Fruit fly (Drosophila melanogaster): ENCODE data around the gene Mco3.
A peak's percentile ranks its signal among the peaks of the same experiment; 100 is the strongest.

Mco3 gene

dm6 chr3R:25884301-25884700, 13.0 kb upstream of the Mco3 start (continued):
- no peak for TF ChIP-seq prd (optimal IDR thresholded peaks at IDR 0.05)
- no peak for TF ChIP-seq prd (GFP tag; IDR thresholded peaks at IDR 0.05)
- no peak for TF ChIP-seq nerfin-2 (GFP tag; IDR thresholded peaks at IDR 0.05; ENCODE audit: partially characterized antibody)
- peak in 1 of 2 experiments; percentile 79 for TF ChIP-seq Hr51 (GFP tag; optimal IDR thresholded peaks at IDR 0.05)
- no peak for TF ChIP-seq CG1832 (GFP tag; optimal IDR thresholded peaks at IDR 0.05)
- TF ChIP-seq CG31224 (GFP tag; IDR thresholded peaks at IDR 0.05), result peak; percentile 11; the same call in 1 of the 2 replicates
- TF ChIP-seq Ada2b (GFP tag; IDR thresholded peaks at IDR 0.05), result peak; percentile 55
- no peak for TF ChIP-seq bbx (GFP tag; IDR thresholded peaks at IDR 0.05; ENCODE audit: partially characterized antibody)
- no peak for TF ChIP-seq Mes4 (GFP tag; optimal IDR thresholded peaks at IDR 0.05)
- no peak for TF ChIP-seq Bdp1 (GFP tag; optimal IDR thresholded peaks at IDR 0.05)
- no peak for TF ChIP-seq pzg (GFP tag; optimal IDR thresholded peaks at IDR 0.05)
- peak; percentile 74 for TF ChIP-seq CG32767 (GFP tag; IDR thresholded peaks at IDR 0.05)
- peak; percentile 80 for TF ChIP-seq CG8924 (tag; optimal IDR thresholded peaks at IDR 0.05)
- TF ChIP-seq CG8388 (GFP tag; optimal IDR thresholded peaks at IDR 0.05), result peak; percentile 91
- TF ChIP-seq CG7556 (GFP tag; optimal IDR thresholded peaks at IDR 0.05), result peak; percentile 65
- TF ChIP-seq odd (GFP tag; optimal IDR thresholded peaks at IDR 0.05), result peak; percentile 31
- peak; percentile 49; the same call in 1 of the 2 replicates for TF ChIP-seq ttk (GFP tag; IDR thresholded peaks at IDR 0.05)
- no peak for TF ChIP-seq hkb (optimal IDR thresholded peaks at IDR 0.05)
- peak; percentile 52; the same call in 1 of the 2 replicates for TF ChIP-seq hkb (GFP tag; IDR thresholded peaks at IDR 0.05)
- peak; percentile 44 for TF ChIP-seq CG10209 (GFP tag; optimal IDR thresholded peaks at IDR 0.05)
- TF ChIP-seq Bteb2 (GFP tag; optimal IDR thresholded peaks at IDR 0.05), result peak; percentile 44
- TF ChIP-seq Trl (optimal IDR thresholded peaks at IDR 0.05), result no peak
- TF ChIP-seq Trl (GFP tag; optimal IDR thresholded peaks at IDR 0.05), result no peak
- TF ChIP-seq CG1233 (GFP tag; optimal IDR thresholded peaks at IDR 0.05), result peak; percentile 24
- peak; percentile 67 for TF ChIP-seq CG9437 (GFP tag; optimal IDR thresholded peaks at IDR 0.05)
- TF ChIP-seq CG11398 (GFP tag; optimal IDR thresholded peaks at IDR 0.05), result no peak
- no peak for TF ChIP-seq amos (GFP tag; IDR thresholded peaks at IDR 0.05; ENCODE audit: partially characterized antibody)
- TF ChIP-seq gsb (GFP tag; IDR thresholded peaks at IDR 0.05), result no peak
- TF ChIP-seq CG42726 (GFP tag; IDR thresholded peaks at IDR 0.05; ENCODE audit: partially characterized antibody), result no peak
- TF ChIP-seq Adf1 (GFP tag; IDR thresholded peaks at IDR 0.05), result no peak
- peak in 1 of 2 experiments; percentile 23 for TF ChIP-seq Hr78 (GFP tag; optimal IDR thresholded peaks at IDR 0.05)
- no peak for TF ChIP-seq Dll (GFP tag; IDR thresholded peaks at IDR 0.05; ENCODE audit: partially characterized antibody)
- TF ChIP-seq CrebB (tag; optimal IDR thresholded peaks at IDR 0.05), result no peak
- TF ChIP-seq CG18262 (tag; optimal IDR thresholded peaks at IDR 0.05), result peak; percentile 92
- TF ChIP-seq inv (GFP tag; IDR thresholded peaks at IDR 0.05; ENCODE audit: partially characterized antibody), result no peak
- TF ChIP-seq slbo (GFP tag; IDR thresholded peaks at IDR 0.05), result peak; percentile 22; the same call in 1 of the 2 replicates
- peak; percentile 9 for TF ChIP-seq CG10462 (GFP tag; optimal IDR thresholded peaks at IDR 0.05)
- no peak for TF ChIP-seq CkIIα-i1 (GFP tag; IDR thresholded peaks at IDR 0.05)
- TF ChIP-seq Lpt (GFP tag; optimal IDR thresholded peaks at IDR 0.05), result no peak
- peak; percentile 86 for TF ChIP-seq phol (tag; optimal IDR thresholded peaks at IDR 0.05)
- TF ChIP-seq CG10979 (tag; optimal IDR thresholded peaks at IDR 0.05), result peak; percentile 87
- TF ChIP-seq CG34422 (GFP tag; IDR thresholded peaks at IDR 0.05), result no peak
- TF ChIP-seq fd3F (GFP tag; optimal IDR thresholded peaks at IDR 0.05), result peak; percentile 30
- TF ChIP-seq Fer3 (tag; optimal IDR thresholded peaks at IDR 0.05), result peak; percentile 54
- no peak for TF ChIP-seq CG6175 (GFP tag; IDR thresholded peaks at IDR 0.05)
- TF ChIP-seq CG30403 (GFP tag; optimal IDR thresholded peaks at IDR 0.05), result peak; percentile 73
- TF ChIP-seq zen (tag; optimal IDR thresholded peaks at IDR 0.05), result peak; percentile 18
- TF ChIP-seq CG10959 (GFP tag; IDR thresholded peaks at IDR 0.05), result peak; percentile 39; the same call in 1 of the 2 replicates
- no peak for TF ChIP-seq ERR (GFP tag; optimal IDR thresholded peaks at IDR 0.05)
- TF ChIP-seq CG3281 (GFP tag; optimal IDR thresholded peaks at IDR 0.05), result peak; percentile 10
- TF ChIP-seq ap (GFP tag; IDR thresholded peaks at IDR 0.05), result peak; percentile 54; the same call in 1 of the 2 replicates

Data from whole organism, embryonic.